Worm (Caenorhabditis elegans): ENCODE measurements around the gene C39B5.10.

The C39B5.10 gene

DNA sequence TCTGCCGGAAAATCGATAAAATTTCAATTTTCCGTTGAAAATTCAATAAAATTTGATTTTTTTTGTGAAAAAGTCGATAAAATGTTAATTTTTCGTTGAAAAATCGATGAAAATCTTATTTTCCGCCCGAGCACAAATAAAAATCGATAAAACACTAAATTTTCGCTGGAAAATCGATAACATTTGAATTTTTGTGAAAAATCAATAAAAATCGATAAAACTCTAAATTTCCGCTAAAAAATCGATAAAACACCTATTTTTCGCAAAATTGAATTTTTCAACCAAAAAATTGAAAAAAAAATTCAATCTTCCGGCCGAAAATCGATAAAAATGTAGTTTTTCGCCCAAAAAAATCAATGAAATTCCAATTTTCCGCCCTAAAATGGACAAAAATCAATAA is 34.3 kb downstream of the C39B5.10 start:
- TF ChIP-seq lsy-2 (tag; optimal IDR thresholded peaks at IDR 0.05), result no peak
- TF ChIP-seq lin-32 (GFP tag; optimal IDR thresholded peaks at IDR 0.05), result no peak
- no peak for TF ChIP-seq mab-5 (tag; optimal IDR thresholded peaks at IDR 0.05)
- no peak for TF ChIP-seq lin-13 (tag; optimal IDR thresholded peaks at IDR 0.05)
- TF ChIP-seq nhr-28 (tag; optimal IDR thresholded peaks at IDR 0.05), result no peak
- no peak for TF ChIP-seq flh-1 (GFP tag; optimal IDR thresholded peaks at IDR 0.05)
- no peak for TF ChIP-seq nhr-2 (tag; optimal IDR thresholded peaks at IDR 0.05)
- TF ChIP-seq sptf-1 (tag; optimal IDR thresholded peaks at IDR 0.05), result no peak
- no peak for TF ChIP-seq unc-120 (tag; optimal IDR thresholded peaks at IDR 0.05; ENCODE audit: poor library complexity, severe bottlenecking)
- no peak for TF ChIP-seq pha-4 (tag; optimal IDR thresholded peaks at IDR 0.05)
- TF ChIP-seq unc-62 (GFP tag; optimal IDR thresholded peaks at IDR 0.05), result no peak
- TF ChIP-seq cnd-1 (tag; optimal IDR thresholded peaks at IDR 0.05), result no peak
- TF ChIP-seq nhr-12 (tag; optimal IDR thresholded peaks at IDR 0.05), result no peak

- TF ChIP-seq nhr-2 (tag; optimal IDR thresholded peaks at IDR 0.05) (no peak), nhr-28 (tag; optimal IDR thresholded peaks at IDR 0.05) (no peak), mab-5 (tag; optimal IDR thresholded peaks at IDR 0.05) (no peak), nhr-12 (tag; optimal IDR thresholded peaks at IDR 0.05) (no peak), ztf-11 (tag; optimal IDR thresholded peaks at IDR 0.05) (no peak), unc-62 (GFP tag; optimal IDR thresholded peaks at IDR 0.05) (no peak), mep-1 (tag; optimal IDR thresholded peaks at IDR 0.05) (no peak), mls-2 (tag; optimal IDR thresholded peaks at IDR 0.05) (no peak), sptf-1 (tag; optimal IDR thresholded peaks at IDR 0.05) (no peak), lsy-2 (tag; optimal IDR thresholded peaks at IDR 0.05) (no peak), ceh-83 (GFP tag; optimal IDR thresholded peaks at IDR 0.05) (no peak), tbx-8 (GFP tag; optimal IDR thresholded peaks at IDR 0.05) (no peak), drap-1 (GFP tag; optimal IDR thresholded peaks at IDR 0.05) (no peak), ceh-43 (GFP tag; optimal IDR thresholded peaks at IDR 0.05) (no peak), sem-2 (GFP tag; optimal IDR thresholded peaks at IDR 0.05) (no peak), snpc-4 (tag; optimal IDR thresholded peaks at IDR 0.05) (no peak), flh-1 (GFP tag; optimal IDR thresholded peaks at IDR 0.05) (no peak), nhr-76 (tag; optimal IDR thresholded peaks at IDR 0.05) (no peak), lin-32 (GFP tag; optimal IDR thresholded peaks at IDR 0.05) (no peak), ham-2 (GFP tag; optimal IDR thresholded peaks at IDR 0.05) (no peak)
These were observed 41.7 kb downstream of the C39B5.10 start, which contains the start of gene C39B5.6 for ce11 chrIII:2197706-2198105. C39B5.6 (plus strand) TSS chrIII:2198006.
